Worm (Caenorhabditis elegans) whole organism, L3 larva: Measurements from ENCODE around the gene ndub-5.

Experiments used
- R02D3.7 ChIP-seq: fragments of 150-350 bp; optimal IDR thresholded peaks from 2 replicates; lab custom pipeline; 2014; ENCODE audit warnings: missing biosample characterization, missing genetic modification characterization
- ZK546.5 ChIP-seq: sonication (generic microtip); optimal IDR thresholded peaks from 2 replicates; lab custom pipeline; 2017; ENCODE audit warnings: missing biosample characterization, missing genetic modification characterization
- aly-2 ChIP-seq: fragments of 150-350 bp; optimal IDR thresholded peaks from 2 replicates; lab custom pipeline; 2014; ENCODE audit warnings: missing biosample characterization, missing genetic modification characterization
- ama-1 ChIP-seq: fragments of 150-350 bp; optimal IDR thresholded peaks from 2 replicates; lab custom pipeline; 2018
- ceh-16 ChIP-seq: sonication (generic microtip); optimal IDR thresholded peaks from 2 replicates; lab custom pipeline; 2017; ENCODE audit warnings: missing biosample characterization, missing genetic modification characterization
- ceh-28 ChIP-seq: fragments of 150-350 bp; optimal IDR thresholded peaks from 2 replicates; lab custom pipeline; 2014; ENCODE audit warnings: missing biosample characterization, missing genetic modification reagents, missing genetic modification characterization
- ceh-82 ChIP-seq: fragments of 150-350 bp; optimal IDR thresholded peaks from 2 replicates; lab custom pipeline; 2014; ENCODE audit warnings: missing biosample characterization, missing genetic modification characterization
- ceh-9 ChIP-seq: sonication (generic microtip); optimal IDR thresholded peaks from 2 replicates; lab custom pipeline; 2018; ENCODE audit warnings: missing biosample characterization, missing genetic modification characterization
- egl-27 ChIP-seq: sonication (generic microtip); optimal IDR thresholded peaks from 4 replicates; lab custom pipeline; 2017; ENCODE audit warnings: missing biosample characterization, missing genetic modification reagents, missing genetic modification characterization
- egl-5 ChIP-seq: fragments of 150-350 bp; optimal IDR thresholded peaks from 2 replicates; lab custom pipeline; 2017; ENCODE audit warnings: missing biosample characterization, missing genetic modification reagents, missing genetic modification characterization, inconsistent platforms
- eor-1 ChIP-seq, 2 experiments: fragments of 150-350 bp; optimal IDR thresholded peaks; 2 replicates each; lab custom pipeline; 2014 to 2018; ENCODE audit warnings: missing biosample characterization in 2 of 2, missing genetic modification characterization in 2 of 2
- fkh-10 ChIP-seq: sonication (generic microtip); optimal IDR thresholded peaks from 2 replicates; lab custom pipeline; 2017; ENCODE audit warnings: missing biosample characterization, missing genetic modification reagents, missing genetic modification characterization
- fkh-2 ChIP-seq: fragments of 150-350 bp; optimal IDR thresholded peaks from 2 replicates; lab custom pipeline; 2014; ENCODE audit warnings: missing biosample characterization, missing genetic modification reagents, missing genetic modification characterization
- fos-1 ChIP-seq: fragments of 150-350 bp; optimal IDR thresholded peaks from 2 replicates; lab custom pipeline; 2014; ENCODE audit warnings: missing biosample characterization, missing genetic modification characterization
- hmg-11 ChIP-seq: sonication (generic microtip); optimal IDR thresholded peaks from 2 replicates; lab custom pipeline; 2016; ENCODE audit warnings: missing genetic modification characterization, missing compliant biosample characterization
- lin-15B ChIP-seq: fragments of 150-350 bp; optimal IDR thresholded peaks from 2 replicates; lab custom pipeline; 2014; ENCODE audit warnings: missing biosample characterization, missing genetic modification characterization
- lin-39 ChIP-seq: fragments of 150-350 bp; optimal IDR thresholded peaks from 2 replicates; lab custom pipeline; 2018; ENCODE audit warnings: missing biosample characterization, missing genetic modification reagents, missing genetic modification characterization
- lsy-12 ChIP-seq: sonication (generic microtip); optimal IDR thresholded peaks from 2 replicates; lab custom pipeline; 2016; ENCODE audit warnings: mild to moderate bottlenecking, missing genetic modification characterization, missing compliant biosample characterization
- mml-1 ChIP-seq: fragments of 150-350 bp; sonication (generic microtip); optimal IDR thresholded peaks from 3 replicates; lab custom pipeline; 2014; ENCODE audit warnings: missing biosample characterization, missing genetic modification characterization
- nfya-1 ChIP-seq: sonication (generic microtip); optimal IDR thresholded peaks from 2 replicates; lab custom pipeline; 2017; ENCODE audit warnings: missing genetic modification characterization, mild to moderate bottlenecking, missing compliant biosample characterization, antibody characterized with exemption, moderate library complexity; ENCODE audit not compliant: insufficient read depth
- nhr-11 ChIP-seq: fragments of 150-350 bp; optimal IDR thresholded peaks from 2 replicates; lab custom pipeline; 2014; ENCODE audit warnings: missing biosample characterization, missing genetic modification characterization
- nhr-12 ChIP-seq: fragments of 150-350 bp; optimal IDR thresholded peaks from 2 replicates; lab custom pipeline; 2014; ENCODE audit warnings: missing biosample characterization, missing genetic modification characterization
- nhr-23 ChIP-seq: fragments of 150-350 bp; optimal IDR thresholded peaks from 2 replicates; lab custom pipeline; 2014; ENCODE audit warnings: missing biosample characterization, missing genetic modification reagents, missing genetic modification characterization
- nhr-237 ChIP-seq: fragments of 150-350 bp; optimal IDR thresholded peaks from 2 replicates; lab custom pipeline; 2014; ENCODE audit warnings: missing biosample characterization, missing genetic modification characterization
- nhr-28 ChIP-seq: fragments of 150-350 bp; optimal IDR thresholded peaks from 2 replicates; lab custom pipeline; 2014; ENCODE audit warnings: missing biosample characterization, missing genetic modification characterization
- nhr-67 ChIP-seq: fragments of 150-350 bp; optimal IDR thresholded peaks from 2 replicates; lab custom pipeline; 2014; ENCODE audit warnings: missing biosample characterization, missing genetic modification characterization
- nhr-76 ChIP-seq: fragments of 150-350 bp; sonication (generic microtip); optimal IDR thresholded peaks from 5 replicates; lab custom pipeline; 2014; ENCODE audit warnings: missing biosample characterization, missing genetic modification characterization
- pha-4 ChIP-seq: fragments of 150-350 bp; optimal IDR thresholded peaks from 2 replicates; lab custom pipeline; 2014; ENCODE audit warnings: missing biosample characterization, missing genetic modification reagents, missing genetic modification characterization
- pqm-1 ChIP-seq: fragments of 150-350 bp; optimal IDR thresholded peaks from 2 replicates; lab custom pipeline; 2017; ENCODE audit warnings: missing biosample characterization, missing genetic modification characterization, inconsistent platforms
- sea-2 ChIP-seq: fragments of 150-350 bp; sonication (generic microtip); optimal IDR thresholded peaks from 4 replicates; lab custom pipeline; 2014; ENCODE audit warnings: missing biosample characterization, missing genetic modification reagents, missing genetic modification characterization
- snpc-4 ChIP-seq: fragments of 150-350 bp; optimal IDR thresholded peaks from 2 replicates; lab custom pipeline; 2014; ENCODE audit warnings: missing biosample characterization, missing genetic modification characterization
- tbx-2 ChIP-seq: sonication (generic microtip); optimal IDR thresholded peaks from 2 replicates; lab custom pipeline; 2016; ENCODE audit warnings: mild to moderate bottlenecking, missing genetic modification characterization, missing compliant biosample characterization
- unc-39 ChIP-seq: sonication (generic microtip); optimal IDR thresholded peaks from 4 replicates; lab custom pipeline; 2017; ENCODE audit warnings: missing biosample characterization, missing genetic modification characterization
- unc-62 ChIP-seq: fragments of 150-350 bp; sonication (generic microtip); optimal IDR thresholded peaks from 4 replicates; lab custom pipeline; 2014; ENCODE audit warnings: missing biosample characterization, missing genetic modification reagents, missing genetic modification characterization
- zag-1 ChIP-seq: fragments of 150-350 bp; optimal IDR thresholded peaks from 2 replicates; lab custom pipeline; 2014; ENCODE audit warnings: missing biosample characterization, missing genetic modification characterization

ndub-5 gene

DNA sequence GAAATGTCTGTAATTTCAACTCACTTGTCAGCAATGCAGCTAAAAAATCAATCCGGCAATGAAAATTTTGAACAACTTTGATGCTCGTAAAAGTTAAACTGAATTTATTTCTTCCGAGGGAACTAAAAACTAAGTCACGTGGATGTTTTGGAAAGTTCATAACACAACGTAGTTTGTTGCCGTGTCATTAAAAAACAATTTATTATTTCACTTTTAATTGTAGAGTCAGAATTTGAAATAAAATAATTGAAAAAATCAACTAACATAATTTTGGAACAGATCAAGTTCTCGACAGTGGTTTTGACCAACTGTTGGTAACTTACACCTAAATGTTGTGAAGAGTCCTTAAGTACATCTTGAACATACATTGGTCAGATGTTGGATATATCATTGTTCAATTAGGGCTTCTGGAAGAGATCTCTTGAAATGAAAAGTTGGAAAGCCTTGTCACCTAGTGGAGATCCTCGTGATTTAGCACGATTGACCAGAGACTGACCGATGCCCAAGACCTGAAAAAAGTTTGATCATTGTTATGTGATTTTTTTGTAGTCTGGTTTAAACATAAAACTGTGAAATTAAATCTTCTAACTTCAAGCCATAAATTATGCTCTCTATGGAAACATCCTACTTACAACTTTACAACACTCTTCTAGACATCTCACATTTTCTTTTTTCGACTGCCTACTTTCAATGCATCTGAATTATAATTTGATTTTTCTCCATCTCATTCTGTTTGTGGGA is 39.4 kb upstream of the ndub-5 start, which contains the start of the genes C18A3.7 and C18A3.11:
Gene C18A3.7, minus strand, starts transcription at position 101 of the 741 bp plus-strand sequence.
Gene C18A3.11, plus strand, starts transcription at position 691 of the 741 bp plus-strand sequence.
- TF ChIP-seq mml-1 (tag; lab: Kevin White, UChicago) = no peak
- TF ChIP-seq nhr-237 (tag; lab: Kevin White, UChicago) = no peak
- no peak for TF ChIP-seq nhr-12
- TF ChIP-seq lsy-12 (tag; lab: Kevin White, UChicago) = no peak
- no peak for TF ChIP-seq snpc-4 (tag; lab: Kevin White, UChicago)
- TF ChIP-seq pha-4 (tag; lab: Kevin White, UChicago) = no peak
- TF ChIP-seq nhr-23 (tag; lab: Kevin White, UChicago) = no peak
- TF ChIP-seq ceh-28 = no peak
- TF ChIP-seq sea-2 (GFP tag; lab: Kevin White, UChicago) = no peak
- TF ChIP-seq ceh-82 (tag; lab: Kevin White, UChicago) = no peak
- no peak for TF ChIP-seq hmg-11 (tag; lab: Kevin White, UChicago)
- TF ChIP-seq, all 47 proteins: peak for 0

DNA sequence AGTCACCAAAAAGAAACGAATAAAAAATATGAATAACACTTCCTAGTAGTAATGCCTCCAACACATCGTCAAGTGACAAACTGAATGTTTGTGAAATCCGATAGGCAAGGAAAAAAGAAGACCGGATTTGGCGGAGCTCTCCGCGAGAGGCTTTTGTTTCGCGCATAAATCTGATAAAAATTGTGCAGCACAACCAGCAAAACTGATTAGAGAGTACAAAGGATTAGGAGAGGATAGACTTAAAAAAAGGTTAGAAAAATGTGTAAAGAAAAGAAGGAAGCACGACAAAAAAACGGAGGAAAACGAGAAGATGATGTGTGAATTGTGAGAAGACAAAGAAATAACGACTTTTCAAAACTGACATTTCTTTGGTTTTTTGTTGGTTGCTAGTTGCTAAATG is 36.6 kb upstream of the ndub-5 start, which contains the start of gene rab-3:
Gene rab-3, minus strand, starts transcription at position 147 of the 400 bp plus-strand sequence.
- TF ChIP-seq nhr-76 (tag; lab: Kevin White, UChicago) (no peak), fkh-10 (peak; percentile 66), nhr-11 (no peak)

DNA sequence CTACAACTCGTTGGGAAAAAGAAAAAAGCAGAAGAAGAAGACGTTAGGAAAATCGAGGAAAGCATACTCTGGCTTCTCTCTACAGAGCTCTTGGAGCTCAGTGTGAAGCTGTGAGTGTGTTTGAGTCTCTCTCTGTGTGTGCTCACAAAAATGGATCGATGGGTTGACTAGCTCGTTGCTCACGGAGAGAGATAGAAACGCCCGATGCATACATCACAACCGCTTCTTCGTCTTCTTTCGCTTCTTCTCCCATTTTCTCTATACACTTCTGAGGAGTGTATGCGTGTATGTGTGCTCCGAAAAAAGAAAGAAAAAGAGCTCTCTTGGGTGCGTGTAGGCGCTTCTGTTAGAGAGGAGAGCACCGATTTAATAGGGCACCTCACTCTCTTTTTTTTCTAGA is 33.9 kb upstream of the ndub-5 start:
- TF ChIP-seq nfya-1 (tag; lab: Kevin White, UChicago) = peak; percentile 80
- peak; percentile 73 for TF ChIP-seq snpc-4 (tag; lab: Kevin White, UChicago)
- peak; percentile 46 for TF ChIP-seq zag-1 (tag; lab: Kevin White, UChicago)
- TF ChIP-seq fkh-10 = peak; percentile 89
- no peak for TF ChIP-seq unc-39 (tag; lab: Kevin White, UChicago)
- peak; percentile 94 for TF ChIP-seq lin-39 (tag; lab: Kevin White, UChicago)
- peak; percentile 6 for TF ChIP-seq nhr-11
- peak; percentile 71 for TF ChIP-seq lin-15B (tag; lab: Kevin White, UChicago)
- TF ChIP-seq unc-62 (GFP tag; lab: Kevin White, UChicago) = no peak
- TF ChIP-seq tbx-2 (tag; lab: Kevin White, UChicago) = peak; percentile 42
- peak; percentile 66 for TF ChIP-seq hmg-11 (tag; lab: Kevin White, UChicago)

DNA sequence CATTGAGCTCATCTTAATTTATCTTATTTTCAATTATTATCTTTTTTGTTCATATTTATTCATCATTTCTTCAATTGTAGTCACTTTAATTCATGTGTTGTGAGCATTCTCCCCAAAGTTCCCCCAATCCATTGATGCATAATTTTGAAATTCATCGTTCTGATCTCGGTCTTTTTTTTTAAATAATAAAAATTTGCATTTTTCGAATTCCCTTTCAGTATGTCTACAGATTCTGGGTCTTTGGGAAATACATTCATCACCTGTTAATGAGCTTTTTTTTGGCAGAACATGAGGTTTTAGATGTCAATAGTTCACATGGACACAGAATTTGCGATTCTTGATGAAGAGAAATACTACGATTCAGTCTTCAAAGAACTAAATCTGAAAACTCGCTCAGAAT is 28.7 kb upstream of the ndub-5 start, which contains the start of gene damt-1:
Gene damt-1, plus strand, starts transcription at position 301 of the 400 bp plus-strand sequence.
- TF ChIP-seq nhr-67 = no peak
- no peak for TF ChIP-seq pqm-1 (tag; lab: Kevin White, UChicago)
- no peak for TF ChIP-seq hmg-11 (tag; lab: Kevin White, UChicago)
- TF ChIP-seq ceh-16 = no peak
- no peak for TF ChIP-seq nhr-12
- no peak for TF ChIP-seq unc-39 (tag; lab: Kevin White, UChicago)
- no peak for TF ChIP-seq pha-4 (tag; lab: Kevin White, UChicago)
- no peak for TF ChIP-seq aly-2 (tag; lab: Kevin White, UChicago)
- no peak for TF ChIP-seq ceh-9 (tag; lab: Kevin White, UChicago)

DNA sequence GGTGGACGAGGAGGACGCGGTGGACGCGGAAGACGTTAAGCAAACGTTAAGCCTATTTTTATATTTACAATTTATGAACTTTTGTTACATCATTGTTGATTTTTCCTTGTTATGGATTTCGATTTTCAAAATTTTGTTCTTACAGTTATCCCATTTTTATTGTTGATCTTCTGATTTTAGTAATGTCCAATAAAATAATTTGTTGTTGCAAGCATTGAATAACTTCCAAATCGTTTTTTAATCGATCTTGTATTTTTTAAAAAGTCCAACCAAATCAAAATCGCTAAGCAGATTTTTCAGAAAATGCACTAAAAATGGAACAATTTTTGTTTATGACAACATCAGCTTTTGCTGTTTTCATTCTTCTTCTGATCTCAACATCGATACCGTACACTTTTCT is 26.7 kb upstream of the ndub-5 start, which contains the start of gene zipt-3:
Gene zipt-3, plus strand, starts transcription at position 301 of the 400 bp plus-strand sequence.
- no peak for TF ChIP-seq mml-1 (tag; lab: Kevin White, UChicago)
- TF ChIP-seq sea-2 (GFP tag; lab: Kevin White, UChicago) = no peak
- TF ChIP-seq ZK546.5 (tag; lab: Kevin White, UChicago) = no peak
- no peak for TF ChIP-seq R02D3.7 (tag; lab: Kevin White, UChicago)
- TF ChIP-seq fkh-2 (tag; lab: Kevin White, UChicago) = no peak
- TF ChIP-seq, all 47 proteins: peak for 0

DNA sequence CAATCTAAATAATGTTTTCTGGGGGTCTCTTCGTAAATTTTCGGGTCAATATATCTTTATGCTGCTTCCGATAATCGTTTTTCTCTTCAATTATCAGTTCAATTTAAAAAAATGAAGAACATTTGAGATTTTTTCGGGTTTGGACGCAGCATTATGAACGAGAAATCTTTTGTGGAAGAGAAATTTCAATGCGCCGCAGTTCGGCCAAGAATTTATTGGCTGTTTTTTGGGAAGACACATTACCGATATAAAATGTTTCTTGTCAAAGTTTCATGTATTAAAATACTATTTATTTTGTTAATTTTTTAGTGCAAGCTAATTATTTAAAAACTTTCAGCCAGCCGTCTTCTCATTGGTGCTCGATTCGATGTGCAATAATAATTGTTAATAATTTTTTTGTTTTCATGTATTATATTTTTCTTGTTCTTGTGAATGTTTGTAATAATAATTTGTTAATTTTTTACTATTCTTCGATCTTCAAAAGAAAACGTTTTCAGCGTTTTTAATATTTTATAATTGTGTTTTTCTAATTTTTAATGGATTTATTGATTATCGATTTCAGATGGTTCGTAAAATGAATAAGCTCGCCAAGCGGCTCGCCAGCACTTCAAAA is 24.7 kb upstream of the ndub-5 start, which contains the start of the genes C18A3.10 and C18A3.3:
Gene C18A3.10, minus strand, starts transcription at position 101 of the 613 bp plus-strand sequence.
Gene C18A3.3, plus strand, starts transcription at position 563 of the 613 bp plus-strand sequence.
- no peak for TF ChIP-seq nhr-11
- no peak for TF ChIP-seq eor-1 (tag; optimal IDR thresholded peaks at IDR 0.05; lab: Kevin White, UChicago)
- no peak for TF ChIP-seq fos-1
- no peak for TF ChIP-seq pha-4 (tag; lab: Kevin White, UChicago)
- no peak for TF ChIP-seq egl-5
- no peak for TF ChIP-seq pqm-1 (tag; lab: Kevin White, UChicago)
- no peak for TF ChIP-seq nhr-28 (tag; lab: Kevin White, UChicago)
- no peak for TF ChIP-seq ama-1 (lab: Kevin White, UChicago)
- no peak for TF ChIP-seq egl-27 (tag; lab: Kevin White, UChicago)
- TF ChIP-seq lsy-12 (tag; lab: Kevin White, UChicago) = no peak
- TF ChIP-seq lin-15B (tag; lab: Kevin White, UChicago) = no peak
- TF ChIP-seq lin-39 (tag; lab: Kevin White, UChicago) = no peak
